Worm (Caenorhabditis elegans) whole organism, L4/young adult: Measurements from ENCODE around the gene K08E3.2.

Experiments
- W03F9.2 ChIP-seq: fragments of 150-350 bp; optimal IDR thresholded peaks from 2 replicates; lab custom pipeline; 2014; ENCODE audit warnings: missing biosample characterization, missing genetic modification characterization
- dao-5 ChIP-seq: sonication (generic microtip); optimal IDR thresholded peaks from 2 replicates; lab custom pipeline; 2016; ENCODE audit warnings: missing genotype, missing genetic modification characterization, moderate library complexity, missing compliant biosample characterization
- him-1 ChIP-seq: sonication (generic microtip); optimal IDR thresholded peaks from 2 replicates; lab custom pipeline; 2016; ENCODE audit warnings: missing genotype, missing genetic modification reagents, missing genetic modification characterization, missing compliant biosample characterization

- TF ChIP-seq him-1 (tag; lab: Kevin White, UChicago) (no peak), dao-5 (tag; lab: Kevin White, UChicago) (no peak), W03F9.2 (tag; lab: Kevin White, UChicago) (no peak)
These were observed 6.5 kb downstream of the K08E3.2 start for ce11 chrIII:13742028-13742427.
